Worm (Caenorhabditis elegans): ENCODE results near the gene rgs-11.

The rgs-11 gene

ce11 chrX:14983274-14983673, 18.9 kb downstream of the rgs-11 start, which contains the start of gene rbg-1 (continued):
- TF ChIP-seq nhr-237 (tag; optimal IDR thresholded peaks at IDR 0.05) (no peak), mab-9 (GFP tag; IDR thresholded peaks at IDR 0.05) (no peak), fos-1 (tag; optimal IDR thresholded peaks at IDR 0.05) (peak; percentile 8), pqm-1 (tag; optimal IDR thresholded peaks at IDR 0.05) (no peak), unc-130 (tag; optimal IDR thresholded peaks at IDR 0.05) (peak; percentile 82), elt-3 (tag; optimal IDR thresholded peaks at IDR 0.05) (peak in 2 of 6 experiments; percentile 41 to 55), C04F5.9 (tag; optimal IDR thresholded peaks at IDR 0.05) (no peak), Y116A8C.19 (tag; optimal IDR thresholded peaks at IDR 0.05; ENCODE audit: borderline replicate concordance) (no peak), elt-2 (tag; optimal IDR thresholded peaks at IDR 0.05) (peak; percentile 1), unc-30 (tag; optimal IDR thresholded peaks at IDR 0.05) (no peak), nhr-90 (tag; optimal IDR thresholded peaks at IDR 0.05; ENCODE audit: poor library complexity) (peak; percentile 49), rnt-1 (tag; optimal IDR thresholded peaks at IDR 0.05) (peak; percentile 78), mdl-1 (tag; optimal IDR thresholded peaks at IDR 0.05) (peak in 1 of 2 experiments; percentile 80), fkh-4 (tag; optimal IDR thresholded peaks at IDR 0.05; ENCODE audit: borderline replicate concordance) (no peak), ama-1 (optimal IDR thresholded peaks at IDR 0.05) (peak; percentile 5), dpl-1 (GFP tag; optimal IDR thresholded peaks at IDR 0.05) (peak; percentile 48 to 62 (median 57)), nhr-20 (tag; optimal IDR thresholded peaks at IDR 0.05) (peak; percentile 78), grh-1 (GFP tag; IDR thresholded peaks at IDR 0.05) (no peak), lin-14 (GFP tag; optimal IDR thresholded peaks at IDR 0.05) (peak; percentile 91), pax-3 (tag; optimal IDR thresholded peaks at IDR 0.05) (no peak), nhr-11 (tag; optimal IDR thresholded peaks at IDR 0.05) (no peak), sup-37 (GFP tag; optimal IDR thresholded peaks at IDR 0.05) (no peak), swsn-7 (tag; optimal IDR thresholded peaks at IDR 0.05) (peak; percentile 70), sptf-1 (tag; optimal IDR thresholded peaks at IDR 0.05) (no peak), ceh-82 (tag; optimal IDR thresholded peaks at IDR 0.05) (peak in 2 of 3 experiments; percentile 39 to 77), zag-1 (tag; optimal IDR thresholded peaks at IDR 0.05) (no peak), nhr-84 (tag; optimal IDR thresholded peaks at IDR 0.05) (no peak), ces-1 (GFP tag; optimal IDR thresholded peaks at IDR 0.05) (no peak), nhr-28 (tag; optimal IDR thresholded peaks at IDR 0.05) (no peak), fkh-8 (tag; optimal IDR thresholded peaks at IDR 0.05) (peak; percentile 66), nhr-85 (tag) (peak; percentile 89), irx-1 (tag; optimal IDR thresholded peaks at IDR 0.05) (no peak), zip-4 (GFP tag; optimal IDR thresholded peaks at IDR 0.05) (no peak), unc-98 (GFP tag; IDR thresholded peaks at IDR 0.05) (no peak), efl-3 (GFP tag; optimal IDR thresholded peaks at IDR 0.05) (no peak), nhr-12 (tag; optimal IDR thresholded peaks at IDR 0.05) (no peak), alr-1 (tag; optimal IDR thresholded peaks at IDR 0.05; ENCODE audit: borderline replicate concordance) (no peak), egl-27 (tag; optimal IDR thresholded peaks at IDR 0.05) (no peak), C34B4.2 (tag; optimal IDR thresholded peaks at IDR 0.05) (no peak), isw-1 (GFP tag; IDR thresholded peaks at IDR 0.05) (peak; percentile 40; the same call in 1 of the 2 replicates), aly-2 (tag; optimal IDR thresholded peaks at IDR 0.05) (no peak), dsc-1 (tag; optimal IDR thresholded peaks at IDR 0.05) (peak; percentile 14), vab-15 (tag; optimal IDR thresholded peaks at IDR 0.05) (no peak), tlp-1 (tag; optimal IDR thresholded peaks at IDR 0.05) (no peak), skn-1 (tag; optimal IDR thresholded peaks at IDR 0.05) (peak; percentile 54), mef-2 (tag; optimal IDR thresholded peaks at IDR 0.05) (peak; percentile 10), nhr-47 (tag; optimal IDR thresholded peaks at IDR 0.05) (peak; percentile 65), nhr-77 (tag; optimal IDR thresholded peaks at IDR 0.05) (no peak), F16B12.6 (tag; optimal IDR thresholded peaks at IDR 0.05) (no peak), xbp-1 (tag; optimal IDR thresholded peaks at IDR 0.05) (peak; percentile 84), ets-5 (GFP tag; IDR thresholded peaks at IDR 0.05) (no peak), fkh-10 (GFP tag; optimal IDR thresholded peaks at IDR 0.05) (peak; percentile 13), jun-1 (tag; optimal IDR thresholded peaks at IDR 0.05) (peak; percentile 20), snu-23 (GFP tag; optimal IDR thresholded peaks at IDR 0.05) (peak; percentile 88)

Measured in whole organism, L1 larva.